Worm (Caenorhabditis elegans): Measurements from ENCODE around the gene H20E11.3.

The H20E11.3 gene

ce11 chrIV:6789950-6790349, 34.7 kb upstream of the H20E11.3 start:
- TF ChIP-seq pha-4 (tag; optimal IDR thresholded peaks at IDR 0.05) (no peak), nhr-12 (tag; optimal IDR thresholded peaks at IDR 0.05) (no peak), nhr-76 (tag; optimal IDR thresholded peaks at IDR 0.05) (no peak), unc-62 (GFP tag; optimal IDR thresholded peaks at IDR 0.05) (no peak), aly-2 (tag; optimal IDR thresholded peaks at IDR 0.05) (no peak), daf-12 (tag; optimal IDR thresholded peaks at IDR 0.05) (no peak), nhr-43 (tag; optimal IDR thresholded peaks at IDR 0.05; ENCODE audit: poor library complexity, severe bottlenecking) (no peak), lin-39 (tag; optimal IDR thresholded peaks at IDR 0.05) (no peak), elt-3 (tag; optimal IDR thresholded peaks at IDR 0.05) (no peak), unc-39 (tag; optimal IDR thresholded peaks at IDR 0.05) (no peak), nhr-67 (tag; optimal IDR thresholded peaks at IDR 0.05) (no peak), elt-1 (tag; optimal IDR thresholded peaks at IDR 0.05) (no peak), eor-1 (tag; optimal IDR thresholded peaks at IDR 0.05) (no peak), nhr-28 (tag; optimal IDR thresholded peaks at IDR 0.05) (no peak), elt-2 (tag; optimal IDR thresholded peaks at IDR 0.05) (no peak), lsy-12 (tag; optimal IDR thresholded peaks at IDR 0.05) (no peak)

- peak; percentile 40 for TF ChIP-seq fkh-10 (GFP tag; optimal IDR thresholded peaks at IDR 0.05)
- peak; percentile 98 for TF ChIP-seq lin-39 (tag; optimal IDR thresholded peaks at IDR 0.05)
- peak; percentile 100 for TF ChIP-seq lin-15B (tag; optimal IDR thresholded peaks at IDR 0.05)
- peak; percentile 99 for TF ChIP-seq pha-4 (tag; optimal IDR thresholded peaks at IDR 0.05)
- TF ChIP-seq egl-27 (tag; optimal IDR thresholded peaks at IDR 0.05), result peak; percentile 60
- TF ChIP-seq nhr-76 (tag; optimal IDR thresholded peaks at IDR 0.05), result peak; percentile 58
- TF ChIP-seq fkh-2 (tag; optimal IDR thresholded peaks at IDR 0.05), result no peak
- TF ChIP-seq ceh-28 (tag; optimal IDR thresholded peaks at IDR 0.05), result peak; percentile 88
- peak; percentile 58 for TF ChIP-seq nhr-11 (tag; optimal IDR thresholded peaks at IDR 0.05)
- TF ChIP-seq nhr-77 (tag; optimal IDR thresholded peaks at IDR 0.05), result peak; percentile 90
- peak; percentile 92 for TF ChIP-seq snpc-4 (tag; optimal IDR thresholded peaks at IDR 0.05)
- TF ChIP-seq lsy-12 (tag; optimal IDR thresholded peaks at IDR 0.05), result peak; percentile 83
- peak; percentile 97 for TF ChIP-seq nhr-23 (tag; optimal IDR thresholded peaks at IDR 0.05)
- TF ChIP-seq egl-5 (tag; optimal IDR thresholded peaks at IDR 0.05), result peak; percentile 98
- TF ChIP-seq zag-1 (tag; optimal IDR thresholded peaks at IDR 0.05), result no peak
- no peak for TF ChIP-seq nhr-67 (tag; optimal IDR thresholded peaks at IDR 0.05)
- peak in 2 of 3 experiments; percentile 41 to 59 for TF ChIP-seq elt-3 (tag; optimal IDR thresholded peaks at IDR 0.05)
- TF ChIP-seq hmg-11 (tag; optimal IDR thresholded peaks at IDR 0.05), result peak; percentile 89
- no peak for TF ChIP-seq nhr-12 (tag; optimal IDR thresholded peaks at IDR 0.05)
- peak; percentile 40 for TF ChIP-seq ceh-16 (tag; optimal IDR thresholded peaks at IDR 0.05)
- peak; percentile 98 for TF ChIP-seq nhr-25 (tag; optimal IDR thresholded peaks at IDR 0.05)
- peak; percentile 97 for TF ChIP-seq nfya-1 (tag; optimal IDR thresholded peaks at IDR 0.05; ENCODE audit: insufficient read depth)
- peak; percentile 66 for TF ChIP-seq nhr-43 (tag; optimal IDR thresholded peaks at IDR 0.05; ENCODE audit: poor library complexity, severe bottlenecking)
- TF ChIP-seq mdl-1 (tag; optimal IDR thresholded peaks at IDR 0.05), result no peak
- TF ChIP-seq ama-1 (optimal IDR thresholded peaks at IDR 0.05), result peak; percentile 36
- TF ChIP-seq aly-2 (tag; optimal IDR thresholded peaks at IDR 0.05), result no peak
- peak; percentile 74 for TF ChIP-seq elt-2 (tag; optimal IDR thresholded peaks at IDR 0.05)
- TF ChIP-seq R02D3.7 (tag; optimal IDR thresholded peaks at IDR 0.05), result peak; percentile 70
- peak; percentile 82 for TF ChIP-seq skn-1 (tag; optimal IDR thresholded peaks at IDR 0.05)
- TF ChIP-seq tbx-2 (tag; optimal IDR thresholded peaks at IDR 0.05), result peak; percentile 70
- peak; percentile 66 for TF ChIP-seq elt-1 (tag; optimal IDR thresholded peaks at IDR 0.05)
- peak; percentile 77 for TF ChIP-seq pqm-1 (tag; optimal IDR thresholded peaks at IDR 0.05)
- TF ChIP-seq jun-1 (tag; optimal IDR thresholded peaks at IDR 0.05), result peak; percentile 75
- TF ChIP-seq ZK546.5 (tag; optimal IDR thresholded peaks at IDR 0.05), result no peak
- TF ChIP-seq ztf-11 (tag; optimal IDR thresholded peaks at IDR 0.05), result no peak
- TF ChIP-seq ceh-9 (tag; optimal IDR thresholded peaks at IDR 0.05), result no peak
- TF ChIP-seq ztf-4 (tag; optimal IDR thresholded peaks at IDR 0.05), result no peak
- peak; percentile 31 for TF ChIP-seq ceh-82 (tag; optimal IDR thresholded peaks at IDR 0.05)
- TF ChIP-seq mml-1 (tag; optimal IDR thresholded peaks at IDR 0.05), result no peak
- no peak for TF ChIP-seq eor-1 (tag; optimal IDR thresholded peaks at IDR 0.05)
- TF ChIP-seq fos-1 (tag; optimal IDR thresholded peaks at IDR 0.05), result peak; percentile 5
- TF ChIP-seq nhr-28 (tag; optimal IDR thresholded peaks at IDR 0.05), result no peak
- TF ChIP-seq daf-12 (tag; optimal IDR thresholded peaks at IDR 0.05), result no peak
- TF ChIP-seq unc-62 (GFP tag; optimal IDR thresholded peaks at IDR 0.05), result peak; percentile 76
- TF ChIP-seq sea-2 (GFP tag; optimal IDR thresholded peaks at IDR 0.05), result peak; percentile 41
- TF ChIP-seq unc-39 (tag; optimal IDR thresholded peaks at IDR 0.05), result no peak
- no peak for TF ChIP-seq nhr-237 (tag; optimal IDR thresholded peaks at IDR 0.05)
These were observed 34.0 kb upstream of the H20E11.3 start, which contains the start of the genes C17H12.2 and vha-8 for ce11 chrIV:6790438-6791124. Gene C17H12.2, minus strand, starts transcription at chrIV:6790488. Gene vha-8, plus strand, starts transcription at chrIV:6791074.
